Fruit fly (Drosophila melanogaster) whole organism, adult: Measurements from ENCODE around the gene Itgbn.

Experiments used
- CG14711 ChIP-seq: fragments of 200-800 bp; sonication (Bioruptor generic); optimal IDR thresholded peaks from 2 replicates; lab custom pipeline; 2018; ENCODE audit warnings: missing biosample characterization, mild to moderate bottlenecking, missing genetic modification characterization, moderate library complexity
- Hr96 ChIP-seq: fragments of 200-800 bp; sonication (Bioruptor generic); optimal IDR thresholded peaks from 2 replicates; lab custom pipeline; 2016; ENCODE audit warnings: missing biosample characterization, missing genetic modification characterization
- kay ChIP-seq: fragments of 200-800 bp; sonication (Bioruptor generic); peaks from one replicate; lab custom pipeline; 2016; ENCODE audit warnings: missing biosample characterization, missing genetic modification characterization, borderline replicate concordance
- ovo ChIP-seq: fragments of 200-800 bp; sonication (Bioruptor generic); optimal IDR thresholded peaks from 2 replicates; lab custom pipeline; 2016; ENCODE audit warnings: missing biosample characterization, missing genetic modification characterization

DNA sequence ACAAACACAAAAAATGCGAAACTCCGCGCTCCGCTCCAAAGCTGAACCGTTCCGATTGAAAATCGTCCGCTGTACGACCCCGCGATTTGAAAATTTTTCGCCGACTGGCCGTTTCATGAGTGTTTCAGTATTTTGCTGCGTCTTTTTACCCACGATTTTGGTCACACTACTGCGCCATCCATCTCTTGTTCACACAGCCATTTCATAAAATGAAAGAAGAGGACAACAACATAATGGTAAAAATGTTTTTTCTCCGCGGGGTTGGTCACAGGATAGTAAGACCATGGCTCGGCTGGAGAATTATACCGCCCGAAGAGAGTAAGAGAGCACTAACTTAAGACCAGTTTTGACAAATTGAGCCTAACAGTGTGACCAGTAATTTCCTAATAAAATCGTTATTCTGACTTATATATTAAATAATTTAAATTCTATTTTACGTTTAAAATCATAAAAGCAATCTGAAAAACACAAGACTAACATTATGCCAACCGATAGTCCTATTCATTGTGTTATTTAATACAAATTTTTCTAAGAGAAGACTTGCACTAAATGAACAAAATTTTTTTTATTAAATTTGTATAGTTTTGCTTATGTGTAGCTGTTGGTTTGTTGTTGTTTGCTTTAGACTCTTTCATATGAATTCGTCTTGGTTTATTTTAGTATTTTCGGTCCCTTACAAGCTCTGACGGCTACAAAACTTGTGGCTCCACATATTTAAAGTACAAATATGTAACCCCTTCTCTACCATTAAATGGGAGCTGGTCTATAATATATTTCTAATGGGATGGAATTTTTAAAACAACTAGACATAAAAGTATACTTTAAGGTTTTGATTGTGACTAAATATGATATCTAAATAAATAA lies 728 bp upstream of the Itgbn start, which contains the start of gene CG42238:
- no peak for TF ChIP-seq ovo (GFP tag; lab: Kevin White, UChicago)
- no peak for TF ChIP-seq CG14711 (tag; lab: Kevin White, UChicago)
- TF ChIP-seq Hr96 (GFP tag; lab: Kevin White, UChicago) = no peak
- no peak for TF ChIP-seq kay (GFP tag; lab: Kevin White, UChicago)
